Fruit fly (Drosophila melanogaster) S2 (cell line): ENCODE results near the gene CG31161.

Source experiments
- CG8478 ChIP-seq: fragments of >200 bp; optimal IDR thresholded peaks from 2 replicates; lab custom pipeline; 2018
- CTCF ChIP-seq, 2 experiments: fragments of >200 bp; optimal IDR thresholded peaks; 2 replicates each; lab custom pipeline; 2018

DNA sequence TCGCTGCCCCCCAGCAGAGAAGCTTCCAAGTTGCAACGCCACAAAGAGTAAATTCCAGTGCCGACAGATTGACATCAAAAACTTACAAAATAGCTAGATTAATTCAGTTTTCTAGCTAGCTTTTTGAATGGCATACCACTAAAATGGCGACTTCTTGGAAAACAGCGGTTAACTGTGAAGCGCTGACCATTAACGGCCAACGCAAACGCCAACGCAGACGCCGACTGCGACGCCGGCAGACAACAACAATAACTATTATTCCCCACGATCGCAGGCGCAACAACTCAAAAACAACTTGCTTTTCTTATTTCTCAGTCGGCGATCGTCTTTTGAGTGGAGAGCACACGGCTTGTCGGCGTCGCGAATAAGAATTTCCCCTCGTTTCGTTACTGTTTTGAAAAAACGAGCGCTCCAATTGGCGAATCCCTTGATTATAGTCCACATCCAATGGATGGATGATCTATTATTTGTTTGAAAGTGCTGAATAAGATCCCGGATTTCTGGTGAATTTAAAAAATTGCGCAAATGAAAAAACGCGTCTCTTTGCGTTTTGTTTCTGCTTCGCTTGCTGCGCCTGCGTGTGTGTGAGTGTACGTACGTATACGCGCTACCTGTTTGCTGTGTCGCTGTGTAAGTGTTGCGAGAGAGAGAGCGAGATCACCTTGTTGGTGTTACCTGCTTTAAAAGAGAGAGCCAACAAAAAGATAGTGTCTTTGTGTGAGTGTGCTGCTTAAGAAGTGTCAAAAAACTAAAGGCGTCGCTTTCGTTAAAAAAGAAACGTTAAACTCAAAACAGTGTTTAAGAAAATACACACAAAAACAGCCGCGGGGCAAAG is 50.4 kb downstream of the CG31161 start:
- TF ChIP-seq CG8478 (lab: Kevin White, UChicago) (no peak), CTCF (optimal IDR thresholded peaks at IDR 0.05; lab: Kevin White, UChicago) (no peak)
